Fruit fly (Drosophila melanogaster): ENCODE data around the gene CG11703.

DNA sequence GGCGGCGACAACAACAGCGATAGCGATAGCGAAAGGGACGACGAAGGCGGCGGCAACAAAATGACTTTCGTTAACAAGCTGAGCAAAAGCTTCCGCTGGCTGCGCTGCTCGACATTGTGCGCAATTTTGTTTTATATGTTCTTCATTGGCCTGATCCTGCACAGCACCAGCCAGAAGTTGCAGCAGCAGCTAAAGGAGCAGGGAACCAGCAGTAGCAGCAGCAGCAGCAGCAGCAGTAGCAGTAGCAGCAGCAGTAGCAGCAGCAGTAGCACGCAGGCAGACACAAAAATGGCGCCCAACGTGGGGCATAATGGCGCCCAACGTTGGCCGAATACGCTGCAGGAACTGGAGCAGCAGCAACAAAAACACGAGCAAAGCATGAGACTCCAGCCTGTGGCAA lies 38.0 kb downstream of the CG11703 start:
- TF ChIP-seq Mnt (GFP tag; optimal IDR thresholded peaks at IDR 0.05) (no peak), ovo (GFP tag; optimal IDR thresholded peaks at IDR 0.05) (no peak), kay (GFP tag; ENCODE audit: borderline replicate concordance) (no peak)
